Worm (Caenorhabditis elegans) whole organism, L4/young adult: ENCODE measurements around the gene marc-2.

ENCODE experiments used
- W03F9.2 ChIP-seq: fragments of 150-350 bp; optimal IDR thresholded peaks from 2 replicates; lab custom pipeline; 2014; ENCODE audit warnings: missing biosample characterization, missing genetic modification characterization
- him-1 ChIP-seq: sonication (generic microtip); optimal IDR thresholded peaks from 2 replicates; lab custom pipeline; 2016; ENCODE audit warnings: missing genotype, missing genetic modification reagents, missing genetic modification characterization, missing compliant biosample characterization

DNA sequence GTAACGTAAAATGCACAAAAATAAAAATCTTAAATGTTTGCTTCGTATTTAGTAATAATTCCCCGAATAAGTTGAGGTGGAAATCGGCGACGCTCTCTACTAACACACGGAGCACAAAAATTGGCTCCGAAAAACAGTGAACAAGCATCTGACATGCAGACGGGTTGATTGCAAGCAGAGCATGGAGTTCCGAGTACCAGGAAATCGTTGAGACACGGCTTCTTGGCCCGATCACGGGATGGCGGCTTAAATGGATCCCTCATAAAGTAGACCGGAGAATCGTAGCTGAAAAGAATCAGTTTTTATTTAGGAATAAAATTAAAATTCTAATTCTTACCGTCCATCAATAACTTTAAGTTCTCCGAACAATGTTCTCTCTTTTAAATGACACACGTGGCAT, 1.5 kb upstream of the marc-2 start:
- no peak for TF ChIP-seq him-1 (tag; lab: Kevin White, UChicago)
- TF ChIP-seq W03F9.2 (tag; lab: Kevin White, UChicago) = no peak
